ENCODE assay signal across 2 fruit fly cellular contexts in the genomic region with DNA sequence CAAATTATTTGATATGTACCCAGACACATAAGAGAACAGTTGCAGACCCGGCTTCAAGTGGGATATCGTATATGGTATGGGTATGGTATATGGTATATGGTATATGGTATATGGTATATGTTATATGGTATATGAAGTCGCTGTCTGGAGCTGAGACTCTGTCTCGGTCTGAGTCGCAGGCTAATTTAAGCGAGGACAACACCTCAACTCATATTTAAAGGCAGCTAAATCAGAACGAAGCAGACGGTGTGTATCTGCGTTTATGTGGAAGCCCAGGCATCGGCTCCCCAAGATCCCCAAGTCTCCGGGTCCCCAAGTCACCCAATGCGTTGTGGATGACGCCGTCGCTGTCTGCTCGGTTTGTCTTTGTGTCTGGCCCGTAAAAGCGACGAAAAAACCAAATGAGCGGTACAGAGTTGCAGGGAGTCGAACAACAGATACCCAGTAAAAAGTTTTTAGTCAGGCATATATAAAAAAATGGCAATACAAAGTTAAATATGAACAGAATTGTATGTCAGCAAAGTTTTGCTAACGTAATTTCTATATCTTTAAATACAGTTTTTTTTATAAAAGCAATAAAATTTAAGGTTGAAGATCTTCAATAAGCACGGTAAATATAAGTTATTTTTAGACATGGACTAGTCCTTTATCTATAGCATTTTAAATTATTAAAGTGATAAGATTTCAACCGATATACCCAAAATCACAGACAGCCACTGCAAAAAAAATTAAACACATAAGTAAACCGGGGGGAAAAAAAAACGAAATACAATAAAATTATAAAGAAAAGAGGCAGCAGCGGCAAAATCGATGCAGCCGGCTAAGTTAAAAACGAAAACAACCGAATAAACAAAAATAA.
TF ChIP-seq lines count a peak whose summit lies in the region.

No protein-coding gene starts in this region.

TF ChIP-seq in whole organism, embryonic, 481 proteins besides CTCF, POLR2A, EP300 and RAD21 (continued from another document and continues in another):
- TF ChIP-seq CG10267 (tag; optimal IDR thresholded peaks at IDR 0.05; lab: Kevin White, UChicago) (peak; percentile 54), CG10543 (GFP tag; optimal IDR thresholded peaks at IDR 0.05; lab: Kevin White, UChicago) (no peak), CoRest (tag; optimal IDR thresholded peaks at IDR 0.05; lab: Kevin White, UChicago) (peak; percentile 78), dpn (GFP tag; optimal IDR thresholded peaks at IDR 0.05; lab: Kevin White, UChicago) (peak in 1 of 2 experiments; percentile 54), CG7786 (GFP tag; optimal IDR thresholded peaks at IDR 0.05; lab: Kevin White, UChicago) (peak; percentile 23), ranshi (GFP tag; IDR thresholded peaks at IDR 0.05; lab: Robert Waterston, UW) (peak; percentile 48; the same call in 1 of the 2 replicates), Eip74EF (GFP tag; optimal IDR thresholded peaks at IDR 0.05; lab: Kevin White, UChicago) (peak in 1 of 2 experiments; percentile 73), CG14710 (tag; optimal IDR thresholded peaks at IDR 0.05; lab: Kevin White, UChicago) (peak; percentile 68), CG13775 (GFP tag; optimal IDR thresholded peaks at IDR 0.05; lab: Kevin White, UChicago) (peak; percentile 16), jing (GFP tag; optimal IDR thresholded peaks at IDR 0.05; lab: Kevin White, UChicago) (peak; percentile 37), dmrt99B (tag; optimal IDR thresholded peaks at IDR 0.05; lab: Kevin White, UChicago) (peak; percentile 91), caup (GFP tag; optimal IDR thresholded peaks at IDR 0.05; lab: Kevin White, UChicago; ENCODE audit: severe bottlenecking) (peak; percentile 8), ems (GFP tag; optimal IDR thresholded peaks at IDR 0.05; lab: Kevin White, UChicago) (peak; percentile 27), CG10147 (GFP tag; optimal IDR thresholded peaks at IDR 0.05; lab: Kevin White, UChicago) (peak; percentile 18), az2 (GFP tag; optimal IDR thresholded peaks at IDR 0.05; lab: Kevin White, UChicago) (peak; percentile 63), fd64A (GFP tag; optimal IDR thresholded peaks at IDR 0.05; lab: Kevin White, UChicago) (no peak), fu2 (GFP tag; optimal IDR thresholded peaks at IDR 0.05; lab: Kevin White, UChicago) (peak; percentile 4), row (GFP tag; IDR thresholded peaks at IDR 0.05; lab: Robert Waterston, UW) (peak; percentile 50; the same call in 2 of the 3 replicates), ATbp (GFP tag; optimal IDR thresholded peaks at IDR 0.05; lab: Kevin White, UChicago) (peak; percentile 73), vvl (GFP tag; IDR thresholded peaks at IDR 0.05; lab: Robert Waterston, UW) (peak; percentile 46; the same call in 1 of the 2 replicates), CG17568 (GFP tag; optimal IDR thresholded peaks at IDR 0.05; lab: Kevin White, UChicago) (no peak), trem (tag; optimal IDR thresholded peaks at IDR 0.05; lab: Kevin White, UChicago) (peak; percentile 49), CG1233 (GFP tag; optimal IDR thresholded peaks at IDR 0.05; lab: Kevin White, UChicago) (peak; percentile 28), CG31388 (GFP tag; optimal IDR thresholded peaks at IDR 0.05; lab: Kevin White, UChicago) (peak; percentile 9), tap (tag; optimal IDR thresholded peaks at IDR 0.05; lab: Kevin White, UChicago) (peak; percentile 58), CG8944 (GFP tag; optimal IDR thresholded peaks at IDR 0.05; lab: Kevin White, UChicago) (peak; percentile 41), Jarid2 (GFP tag; optimal IDR thresholded peaks at IDR 0.05; lab: Kevin White, UChicago) (peak; percentile 1), Ada2b (GFP tag; IDR thresholded peaks at IDR 0.05; lab: Robert Waterston, UW) (0 out of 2 replicates have a peak, but pooled peaks have one; percentile 7), dm (GFP tag; optimal IDR thresholded peaks at IDR 0.05; lab: Kevin White, UChicago) (no peak), CG6813 (GFP tag; optimal IDR thresholded peaks at IDR 0.05; lab: Kevin White, UChicago) (peak; percentile 15), CG1603 (tag; optimal IDR thresholded peaks at IDR 0.05; lab: Kevin White, UChicago) (peak; percentile 16), CG18599 (GFP tag; optimal IDR thresholded peaks at IDR 0.05; lab: Kevin White, UChicago) (peak; percentile 22), CG3407 (GFP tag; optimal IDR thresholded peaks at IDR 0.05; lab: Kevin White, UChicago) (peak; percentile 51), Abd-B (GFP tag; optimal IDR thresholded peaks at IDR 0.05; lab: Kevin White, UChicago) (peak; percentile 67), CG12104 (GFP tag; optimal IDR thresholded peaks at IDR 0.05; lab: Kevin White, UChicago) (peak; percentile 24), CG10209 (GFP tag; optimal IDR thresholded peaks at IDR 0.05; lab: Kevin White, UChicago) (peak; percentile 70), jumu (GFP tag; optimal IDR thresholded peaks at IDR 0.05; lab: Kevin White, UChicago) (peak; percentile 5), CG11723 (GFP tag; optimal IDR thresholded peaks at IDR 0.05; lab: Kevin White, UChicago) (peak; percentile 32), ind (GFP tag; optimal IDR thresholded peaks at IDR 0.05; lab: Kevin White, UChicago) (peak; percentile 28), lbe (GFP tag; optimal IDR thresholded peaks at IDR 0.05; lab: Kevin White, UChicago) (peak; percentile 75), CG2202 (tag; optimal IDR thresholded peaks at IDR 0.05; lab: Kevin White, UChicago) (no peak), so (GFP tag; IDR thresholded peaks at IDR 0.05; lab: Robert Waterston, UW) (0 out of 3 replicates have a peak, but pooled peaks have one; percentile 42), CG4360 (GFP tag; IDR thresholded peaks at IDR 0.05; lab: Robert Waterston, UW) (0 out of 2 replicates have a peak, but pooled peaks have one; percentile 6), Blimp-1 (GFP tag; optimal IDR thresholded peaks at IDR 0.05; lab: Kevin White, UChicago) (peak; percentile 68), CG4707 (GFP tag; optimal IDR thresholded peaks at IDR 0.05; lab: Kevin White, UChicago) (no peak), B-H1 (GFP tag; IDR thresholded peaks at IDR 0.05; lab: Robert Waterston, UW) (peak; percentile 34; the same call in 2 of the 3 replicates), Xbp1 (GFP tag; optimal IDR thresholded peaks at IDR 0.05; lab: Kevin White, UChicago) (peak; percentile 72), CG13424 (tag; optimal IDR thresholded peaks at IDR 0.05; lab: Kevin White, UChicago) (peak; percentile 67), Sox102F (GFP tag; optimal IDR thresholded peaks at IDR 0.05; lab: Kevin White, UChicago) (peak; percentile 86), br (optimal IDR thresholded peaks at IDR 0.05; lab: Kevin White, UChicago) (no peak), eve (GFP tag; optimal IDR thresholded peaks at IDR 0.05; lab: Kevin White, UChicago) (peak in 1 of 2 experiments; percentile 77), CG34376 (GFP tag; optimal IDR thresholded peaks at IDR 0.05; lab: Kevin White, UChicago) (no peak), HHEX (GFP tag; optimal IDR thresholded peaks at IDR 0.05; lab: Kevin White, UChicago) (peak; percentile 38), CG12391 (tag; optimal IDR thresholded peaks at IDR 0.05; lab: Kevin White, UChicago) (peak; percentile 70), gcm (GFP tag; optimal IDR thresholded peaks at IDR 0.05; lab: Kevin White, UChicago) (peak; percentile 14), CG2120 (GFP tag; optimal IDR thresholded peaks at IDR 0.05; lab: Kevin White, UChicago) (peak; percentile 29), CG6654 (GFP tag; optimal IDR thresholded peaks at IDR 0.05; lab: Kevin White, UChicago) (peak; percentile 30)

TF ChIP-seq in whole organism, prepupa, 60 proteins besides CTCF, POLR2A, EP300 and RAD21 (continued from another document):
- TF ChIP-seq ss (GFP tag; optimal IDR thresholded peaks at IDR 0.05; lab: Kevin White, UChicago): peak; percentile 94 to 97
- peak; percentile 94 for TF ChIP-seq OdsH (GFP tag; optimal IDR thresholded peaks at IDR 0.05; lab: Kevin White, UChicago)
- peak; percentile 98 for TF ChIP-seq Smox (GFP tag; optimal IDR thresholded peaks at IDR 0.05; lab: Kevin White, UChicago)
- peak; percentile 94 for TF ChIP-seq achi (GFP tag; optimal IDR thresholded peaks at IDR 0.05; lab: Kevin White, UChicago)
- TF ChIP-seq Blimp-1 (GFP tag; optimal IDR thresholded peaks at IDR 0.05; lab: Kevin White, UChicago): peak; percentile 91
- TF ChIP-seq CG15336 (GFP tag; IDR thresholded peaks at IDR 0.05; lab: Robert Waterston, UW): peak; percentile 57
- TF ChIP-seq CG10631 (GFP tag; optimal IDR thresholded peaks at IDR 0.05; lab: Kevin White, UChicago): peak; percentile 93
- peak; percentile 94 for TF ChIP-seq Ets21C (GFP tag; optimal IDR thresholded peaks at IDR 0.05; lab: Kevin White, UChicago)
- peak; percentile 88 for TF ChIP-seq CG16779 (tag; optimal IDR thresholded peaks at IDR 0.05; lab: Kevin White, UChicago)
- peak; percentile 91 for TF ChIP-seq CG8319 (GFP tag; optimal IDR thresholded peaks at IDR 0.05; lab: Kevin White, UChicago)
- peak; percentile 89 for TF ChIP-seq CG6854 (GFP tag; optimal IDR thresholded peaks at IDR 0.05; lab: Kevin White, UChicago)
